Worm (Caenorhabditis elegans) whole organism, late embryonic: ENCODE data around the gene F31A3.3.
"Not testable (repeated sequence)": the region's sequence is repeated elsewhere in the genome, so short reads cannot be mapped to it uniquely, and the experiment has no call there.

Experiments
- T23F11.4 ChIP-seq: fragments of 200-800 bp; sonication (Bioruptor generic); optimal IDR thresholded peaks from 2 replicates; lab custom pipeline; 2018; ENCODE audit warnings: mild to moderate bottlenecking, missing genetic modification characterization, missing compliant biosample characterization
- fkh-10 ChIP-seq: fragments of 150-350 bp; optimal IDR thresholded peaks from 2 replicates; lab custom pipeline; 2014; ENCODE audit warnings: missing biosample characterization, missing genetic modification reagents, missing genetic modification characterization
- npax-4 ChIP-seq: sonication (generic microtip); optimal IDR thresholded peaks from 2 replicates; lab custom pipeline; 2016; ENCODE audit warnings: missing genetic modification characterization, missing compliant biosample characterization
- rnt-1 ChIP-seq: sonication (generic microtip); optimal IDR thresholded peaks from 2 replicates; lab custom pipeline; 2016; ENCODE audit warnings: missing genetic modification characterization, missing compliant biosample characterization

- not testable (repeated sequence) for TF ChIP-seq fkh-10; npax-4; T23F11.4 (GFP tag; lab: Kevin White, UChicago); rnt-1 (tag; lab: Kevin White, UChicago)
Observed at ce11 chrX:17579011-17579410, 45.1 kb upstream of the F31A3.3 start, which contains the start of gene F39B3.3.
